Worm (Caenorhabditis elegans): ENCODE data around the gene Y7A5A.8.
A peak's percentile ranks its signal among the peaks of the same experiment; 100 is the strongest.

Gene Y7A5A.8

ce11 chrX:15826866-15827265 lies 4.6 kb downstream of the Y7A5A.8 start, which contains the start of gene Y7A5A.9:
Y7A5A.9 (plus strand) TSS chrX:15827166.
- TF ChIP-seq nhr-42 (GFP tag; IDR thresholded peaks at IDR 0.05) (no peak), aha-1 (tag) (peak; percentile 54)

- no peak for TF ChIP-seq nhr-11 (tag; optimal IDR thresholded peaks at IDR 0.05)
- no peak for TF ChIP-seq T20F7.1 (GFP tag; optimal IDR thresholded peaks at IDR 0.05)
- no peak for TF ChIP-seq hlh-11 (tag; optimal IDR thresholded peaks at IDR 0.05)
- TF ChIP-seq egl-27 (tag; optimal IDR thresholded peaks at IDR 0.05) = no peak
- TF ChIP-seq ctbp-1 (GFP tag; IDR thresholded peaks at IDR 0.05) = no peak
- no peak for TF ChIP-seq egl-43 (GFP tag; IDR thresholded peaks at IDR 0.05)
- TF ChIP-seq zag-1 (tag; optimal IDR thresholded peaks at IDR 0.05) = no peak
- no peak for TF ChIP-seq nhr-48 (tag; optimal IDR thresholded peaks at IDR 0.05)
- TF ChIP-seq D1046.2 (GFP tag; IDR thresholded peaks at IDR 0.05) = no peak
Observed at ce11 chrX:15828059-15828458, 5.8 kb downstream of the Y7A5A.8 start, which contains the start of gene Y7A5A.20. Y7A5A.20 (plus strand) TSS chrX:15828359.

DNA sequence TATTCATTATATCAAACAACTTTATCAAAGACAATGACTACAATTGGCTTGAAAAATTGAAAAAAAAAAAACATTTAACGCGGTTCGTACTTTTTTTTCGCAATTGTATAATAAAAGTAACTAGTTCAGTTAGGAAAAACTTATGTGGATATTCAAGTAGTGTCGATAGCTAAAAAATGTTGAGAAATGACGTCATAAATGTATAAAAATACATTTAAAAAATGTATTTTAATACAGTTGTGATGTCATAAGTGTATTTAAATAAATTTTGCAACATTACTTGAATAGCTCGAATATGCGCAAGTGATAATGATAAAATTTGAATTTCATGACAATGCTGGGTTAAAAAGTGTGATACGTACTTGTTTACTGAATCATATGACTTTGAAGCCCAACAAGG lies 9.2 kb downstream of the Y7A5A.8 start:
- TF ChIP-seq dpl-1 (GFP tag; optimal IDR thresholded peaks at IDR 0.05) = no peak

ce11 chrX:15838496-15838948 lies 16.2 kb downstream of the Y7A5A.8 start, which contains the start of gene acox-1.6:
acox-1.6 (minus strand) TSS chrX:15838546.
- TF ChIP-seq lin-38 (GFP tag; IDR thresholded peaks at IDR 0.05) (no peak), aha-1 (tag) (peak; percentile 68), daf-16 (GFP tag; optimal IDR thresholded peaks at IDR 0.05) (no peak), daf-16 (tag; optimal IDR thresholded peaks at IDR 0.05) (peak; percentile 68), egl-43 (GFP tag; IDR thresholded peaks at IDR 0.05) (no peak), mdl-1 (tag; optimal IDR thresholded peaks at IDR 0.05) (peak in 1 of 2 experiments; percentile 7), nhr-77 (tag; optimal IDR thresholded peaks at IDR 0.05) (peak; percentile 43), dve-1 (tag; optimal IDR thresholded peaks at IDR 0.05; ENCODE audit: insufficient read depth) (peak; percentile 15), skn-1 (tag; optimal IDR thresholded peaks at IDR 0.05) (no peak), egl-27 (tag; optimal IDR thresholded peaks at IDR 0.05) (no peak), dmd-6 (GFP tag; IDR thresholded peaks at IDR 0.05) (peak; percentile 23; the same call in 1 of the 2 replicates), nhr-28 (tag; optimal IDR thresholded peaks at IDR 0.05) (peak; percentile 80), rbr-2 (tag; optimal IDR thresholded peaks at IDR 0.05) (no peak), hmg-1.1 (GFP tag; IDR thresholded peaks at IDR 0.05) (no peak), hif-1 (tag; optimal IDR thresholded peaks at IDR 0.05) (peak in 1 of 2 experiments; percentile 48), F10B5.3 (tag; optimal IDR thresholded peaks at IDR 0.05) (no peak), madf-5 (GFP tag; IDR thresholded peaks at IDR 0.05) (no peak), hlh-30 (tag; optimal IDR thresholded peaks at IDR 0.05; ENCODE audit: insufficient read depth) (no peak), hlh-11 (tag; optimal IDR thresholded peaks at IDR 0.05) (peak; percentile 7), pha-4 (GFP tag; IDR thresholded peaks at IDR 0.05) (no peak), pha-4 (tag; optimal IDR thresholded peaks at IDR 0.05) (no peak), unc-39 (tag; optimal IDR thresholded peaks at IDR 0.05) (no peak), pqm-1 (tag; optimal IDR thresholded peaks at IDR 0.05) (peak; percentile 66)

ce11 chrX:15841086-15841622 lies 18.9 kb downstream of the Y7A5A.8 start, which contains the start of gene serp-1.1:
serp-1.1 (plus strand) TSS chrX:15841572.
- peak; percentile 100 for TF ChIP-seq aha-1 (tag)
- peak; percentile 99; the same call in 1 of the 2 replicates for TF ChIP-seq lin-1 (GFP tag; IDR thresholded peaks at IDR 0.05)
- peak; percentile 77 for TF ChIP-seq ceh-28 (tag; optimal IDR thresholded peaks at IDR 0.05)
- TF ChIP-seq lir-3 (tag; optimal IDR thresholded peaks at IDR 0.05) = peak; percentile 86
- peak; percentile 47 for TF ChIP-seq nhr-76 (tag; optimal IDR thresholded peaks at IDR 0.05)
- TF ChIP-seq F37D6.2 (tag; optimal IDR thresholded peaks at IDR 0.05) = peak; percentile 96
- TF ChIP-seq zag-1 (tag; optimal IDR thresholded peaks at IDR 0.05) = peak; percentile 62
- TF ChIP-seq mxl-2 (GFP tag; conservative IDR thresholded peaks at IDR 0.05) = peak; percentile 91
- peak; percentile 99 for TF ChIP-seq nhr-41 (GFP tag; IDR thresholded peaks at IDR 0.05)
- TF ChIP-seq unc-39 (tag; optimal IDR thresholded peaks at IDR 0.05) = peak; percentile 42
- 0 out of 2 replicates have a peak, but pooled peaks have one; percentile 11 for TF ChIP-seq F44E2.7 (GFP tag; IDR thresholded peaks at IDR 0.05)
- TF ChIP-seq daf-19 (GFP tag; conservative IDR thresholded peaks at IDR 0.05) = no peak
- peak; percentile 97 for TF ChIP-seq madf-9 (GFP tag; conservative IDR thresholded peaks at IDR 0.05)
- TF ChIP-seq nhr-6 (tag; optimal IDR thresholded peaks at IDR 0.05) = peak; percentile 97
- no peak for TF ChIP-seq skn-1 (tag; optimal IDR thresholded peaks at IDR 0.05)
- peak; percentile 99 for TF ChIP-seq tra-1 (GFP tag; IDR thresholded peaks at IDR 0.05)
- TF ChIP-seq D1046.2 (GFP tag; IDR thresholded peaks at IDR 0.05) = peak; percentile 92
- peak; percentile 98 for TF ChIP-seq T26A8.4 (GFP tag; IDR thresholded peaks at IDR 0.05)
- peak; percentile 76 for TF ChIP-seq nhr-237 (tag; optimal IDR thresholded peaks at IDR 0.05)
